Worm (Caenorhabditis elegans): Measurements from ENCODE around the gene chtb-1.

The chtb-1 gene

DNA sequence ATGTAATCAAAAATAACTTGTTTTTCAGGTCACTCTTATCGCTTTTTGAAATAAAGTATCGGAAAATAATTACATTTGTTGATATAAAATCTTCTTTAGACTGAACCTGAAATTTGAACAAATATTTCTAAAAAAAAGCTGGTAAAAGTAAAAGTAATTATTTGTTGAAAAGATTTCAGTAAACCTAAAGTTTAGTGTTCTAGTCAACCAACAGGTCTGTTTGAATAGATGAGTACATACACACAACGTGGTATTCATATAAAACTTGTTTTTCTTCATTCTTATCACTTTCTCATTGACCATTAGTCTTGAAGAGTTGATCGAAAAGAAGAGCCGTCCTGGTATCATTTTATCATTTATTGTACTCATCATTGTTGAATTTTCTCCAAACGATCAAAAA is 35.6 kb downstream of the chtb-1 start, which contains the start of gene C40H1.9:
TSS of gene C40H1.9 (plus strand) at position 301 of the 400 bp plus-strand sequence.
- no peak for TF ChIP-seq nhr-76 (tag; optimal IDR thresholded peaks at IDR 0.05)
- no peak for TF ChIP-seq zfp-2 (tag; optimal IDR thresholded peaks at IDR 0.05)
- TF ChIP-seq spr-3 (GFP tag; optimal IDR thresholded peaks at IDR 0.05) = no peak
- no peak for TF ChIP-seq snpc-4 (tag; optimal IDR thresholded peaks at IDR 0.05)
- TF ChIP-seq nhr-28 (tag; optimal IDR thresholded peaks at IDR 0.05) = peak; percentile 10
- no peak for TF ChIP-seq Y5F2A.4 (GFP tag; optimal IDR thresholded peaks at IDR 0.05)
- TF ChIP-seq daf-16 (GFP tag; optimal IDR thresholded peaks at IDR 0.05) = no peak
- TF ChIP-seq daf-16 (tag; optimal IDR thresholded peaks at IDR 0.05) = peak; percentile 52

DNA sequence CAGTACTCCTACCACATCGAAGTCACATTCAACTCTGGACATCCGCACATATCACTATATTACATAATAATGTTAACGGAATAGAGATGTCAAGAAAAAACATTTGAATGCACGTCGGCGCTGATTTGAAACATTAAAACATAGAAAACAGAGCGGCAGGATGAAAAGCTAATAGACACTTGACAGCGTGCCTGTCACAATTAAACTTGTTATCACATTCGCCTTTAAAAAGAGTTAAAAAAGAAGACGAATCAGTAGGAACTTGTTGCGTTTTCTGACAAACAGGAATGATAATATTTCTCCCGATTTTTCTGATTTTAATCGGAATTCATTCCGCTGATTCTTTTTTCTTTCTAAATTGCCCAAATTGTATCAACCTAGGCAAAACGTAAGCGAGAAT is 37.7 kb downstream of the chtb-1 start:
- no peak for TF ChIP-seq daf-16 (GFP tag; optimal IDR thresholded peaks at IDR 0.05)
- TF ChIP-seq daf-16 (tag; optimal IDR thresholded peaks at IDR 0.05) = peak; percentile 79
- no peak for TF ChIP-seq zfp-3 (GFP tag; conservative IDR thresholded peaks at IDR 0.05)
- peak; percentile 31 for TF ChIP-seq nhr-28 (tag; optimal IDR thresholded peaks at IDR 0.05)
- peak; percentile 65 for TF ChIP-seq hlh-11 (tag; optimal IDR thresholded peaks at IDR 0.05)
- TF ChIP-seq dmd-6 (GFP tag; IDR thresholded peaks at IDR 0.05) = peak; percentile 81
- no peak for TF ChIP-seq egl-43 (GFP tag; IDR thresholded peaks at IDR 0.05)
- peak; percentile 68 for TF ChIP-seq dve-1 (tag; optimal IDR thresholded peaks at IDR 0.05; ENCODE audit: insufficient read depth)
- TF ChIP-seq php-3 (GFP tag; IDR thresholded peaks at IDR 0.05) = peak; percentile 51; the same call in 1 of the 2 replicates

DNA sequence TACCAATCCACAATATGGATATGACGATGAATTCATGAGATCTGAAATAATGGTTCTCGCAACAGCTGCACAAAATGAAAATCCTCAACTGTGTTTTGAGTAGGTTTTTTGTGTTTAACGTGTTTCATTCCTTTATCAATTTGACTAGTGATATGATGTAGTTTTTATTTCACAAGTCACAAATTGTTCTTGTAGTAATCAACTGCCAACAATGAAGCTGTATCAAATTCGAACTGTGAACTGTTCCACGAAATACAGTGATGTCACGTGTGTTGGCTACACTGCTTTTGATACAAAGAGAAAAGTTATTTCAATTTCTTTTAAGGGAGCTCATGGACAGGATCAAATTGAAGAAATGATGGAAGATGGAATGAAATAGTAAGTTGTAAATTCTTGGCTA is 40.1 kb downstream of the chtb-1 start:
- TF ChIP-seq T20F7.1 (GFP tag; optimal IDR thresholded peaks at IDR 0.05) (no peak), lin-1 (GFP tag; IDR thresholded peaks at IDR 0.05) (no peak), daf-16 (GFP tag; optimal IDR thresholded peaks at IDR 0.05) (no peak), daf-16 (tag; optimal IDR thresholded peaks at IDR 0.05) (peak; percentile 56), mxl-3 (GFP tag; optimal IDR thresholded peaks at IDR 0.05) (no peak), dmd-6 (GFP tag; IDR thresholded peaks at IDR 0.05) (peak; percentile 58), dve-1 (tag; optimal IDR thresholded peaks at IDR 0.05; ENCODE audit: insufficient read depth) (peak; percentile 50), mep-1 (tag; optimal IDR thresholded peaks at IDR 0.05) (peak; percentile 1), lsy-2 (tag; optimal IDR thresholded peaks at IDR 0.05) (no peak), daf-19 (GFP tag; conservative IDR thresholded peaks at IDR 0.05) (no peak), nhr-28 (tag; optimal IDR thresholded peaks at IDR 0.05) (peak; percentile 95), tra-1 (GFP tag; IDR thresholded peaks at IDR 0.05) (0 out of 2 replicates have a peak, but pooled peaks have one; percentile 40), nhr-102 (tag; optimal IDR thresholded peaks at IDR 0.05) (no peak)

DNA sequence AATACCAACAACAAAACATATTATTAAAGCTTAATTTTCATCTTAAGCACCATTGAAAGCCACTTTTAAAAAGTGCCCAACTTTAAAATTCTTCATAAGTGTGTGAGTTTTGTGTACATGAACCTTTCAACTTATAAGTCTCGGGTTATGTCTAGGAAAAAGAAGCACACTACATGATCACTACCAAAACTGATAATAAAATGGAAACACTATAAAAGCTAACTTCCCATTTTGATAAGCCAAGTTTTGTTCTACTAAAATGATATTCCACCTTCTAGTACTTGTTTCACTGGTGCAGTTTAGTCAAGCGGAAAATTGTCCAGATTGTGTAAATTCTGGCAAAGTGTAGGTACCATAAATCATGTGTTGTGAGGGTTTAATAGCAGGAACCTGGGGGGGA is 40.8 kb downstream of the chtb-1 start, which contains the start of gene C40H1.8:
TSS of gene C40H1.8 (plus strand) at position 242 of the 400 bp plus-strand sequence.
- TF ChIP-seq ceh-44 (GFP tag; IDR thresholded peaks at IDR 0.05) (no peak), ceh-32 (tag; optimal IDR thresholded peaks at IDR 0.05; ENCODE audit: poor library complexity) (no peak), aha-1 (tag) (no peak), nhr-28 (tag; optimal IDR thresholded peaks at IDR 0.05) (peak; percentile 88), egl-43 (GFP tag; IDR thresholded peaks at IDR 0.05) (no peak), pqm-1 (tag; optimal IDR thresholded peaks at IDR 0.05) (peak; percentile 15), hlh-30 (tag; optimal IDR thresholded peaks at IDR 0.05; ENCODE audit: insufficient read depth) (peak; percentile 0), nhr-11 (tag; optimal IDR thresholded peaks at IDR 0.05) (no peak)

DNA sequence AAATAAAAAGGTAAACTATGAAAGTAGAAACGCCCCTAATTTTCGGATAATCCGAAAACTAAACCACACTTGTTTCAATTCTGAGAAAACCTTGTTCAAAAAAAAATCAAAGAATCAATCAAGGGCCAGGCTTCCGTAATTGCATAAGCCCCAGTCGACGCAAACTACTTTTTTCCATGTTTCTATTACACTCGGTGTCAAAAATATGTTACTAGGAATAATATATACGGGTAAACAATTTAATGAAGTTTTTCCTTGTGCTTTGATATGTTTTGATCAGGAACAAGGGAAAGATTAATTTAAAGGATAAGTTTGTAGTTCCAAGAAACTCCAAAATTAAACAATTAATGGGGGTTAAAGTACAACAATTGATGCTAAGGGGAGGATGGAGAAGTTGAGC is 45.4 kb downstream of the chtb-1 start:
- TF ChIP-seq nhr-11 (tag; optimal IDR thresholded peaks at IDR 0.05) (peak; percentile 34), php-3 (GFP tag; IDR thresholded peaks at IDR 0.05) (no peak), arid-1 (GFP tag; conservative IDR thresholded peaks at IDR 0.05) (no peak), unc-62 (GFP tag; optimal IDR thresholded peaks at IDR 0.05 in 1 of 2) (peak in 1 of 2 experiments; percentile 11), unc-62 (tag; optimal IDR thresholded peaks at IDR 0.05) (no peak), gei-8 (GFP tag; optimal IDR thresholded peaks at IDR 0.05) (no peak), mes-2 (tag; optimal IDR thresholded peaks at IDR 0.05; ENCODE audit: poor library complexity, severe bottlenecking) (no peak)

Data from whole organism, L4 larva.